In the genomic region with DNA sequence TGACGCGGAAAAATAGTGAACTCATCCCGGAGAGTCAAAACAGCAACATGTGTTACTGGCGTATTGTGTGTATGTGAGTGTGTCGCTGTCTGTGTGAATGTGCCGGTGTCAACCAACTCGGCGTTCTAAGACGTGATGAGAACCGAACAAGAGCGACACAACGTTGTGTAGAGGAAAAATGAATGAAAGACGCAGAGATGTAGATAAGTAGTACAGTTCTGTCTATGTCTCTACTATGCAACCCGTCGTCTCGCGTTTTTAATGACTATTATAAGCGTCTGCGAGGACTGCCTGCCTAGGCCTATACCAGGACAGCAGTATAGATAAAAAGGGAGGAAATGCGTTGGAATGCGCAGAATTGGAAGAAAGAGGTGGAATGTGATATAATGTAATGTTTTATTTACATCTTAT, we compare ENCODE assay signal across 1 worm cellular context.
TF ChIP-seq lines count a peak whose summit lies in the region.

No protein-coding gene starts in this region.

TF ChIP-seq in whole organism, L1 larva, 84 proteins besides CTCF, POLR2A, EP300 and RAD21 (continued from another document):
- TF ChIP-seq nhr-47 (tag; optimal IDR thresholded peaks at IDR 0.05; lab: Kevin White, UChicago) (no peak), elt-3 (tag; optimal IDR thresholded peaks at IDR 0.05; lab: Kevin White, UChicago) (peak in 1 of 6 experiments; percentile 35), mab-9 (GFP tag; IDR thresholded peaks at IDR 0.05; lab: Robert Waterston, UW) (no peak), xbp-1 (tag; optimal IDR thresholded peaks at IDR 0.05; lab: Kevin White, UChicago) (no peak), nhr-11 (tag; optimal IDR thresholded peaks at IDR 0.05; lab: Kevin White, UChicago) (no peak), C04F5.9 (tag; optimal IDR thresholded peaks at IDR 0.05; lab: Kevin White, UChicago) (no peak), unc-130 (tag; optimal IDR thresholded peaks at IDR 0.05; lab: Kevin White, UChicago) (no peak), tlp-1 (tag; optimal IDR thresholded peaks at IDR 0.05; lab: Kevin White, UChicago) (no peak), nhr-28 (tag; optimal IDR thresholded peaks at IDR 0.05; lab: Kevin White, UChicago) (no peak), dpl-1 (GFP tag; optimal IDR thresholded peaks at IDR 0.05; lab: Kevin White, UChicago) (no peak), vab-15 (tag; optimal IDR thresholded peaks at IDR 0.05; lab: Kevin White, UChicago) (no peak), ets-5 (GFP tag; IDR thresholded peaks at IDR 0.05; lab: Robert Waterston, UW) (no peak), ztf-4 (tag; optimal IDR thresholded peaks at IDR 0.05; lab: Kevin White, UChicago) (no peak), sptf-1 (tag; optimal IDR thresholded peaks at IDR 0.05; lab: Kevin White, UChicago) (no peak), pag-3 (tag; optimal IDR thresholded peaks at IDR 0.05; lab: Kevin White, UChicago; ENCODE audit: borderline replicate concordance, insufficient read depth) (no peak), ztf-11 (tag; optimal IDR thresholded peaks at IDR 0.05; lab: Kevin White, UChicago) (no peak), elt-2 (tag; optimal IDR thresholded peaks at IDR 0.05; lab: Kevin White, UChicago) (peak; percentile 27), unc-62 (GFP tag; optimal IDR thresholded peaks at IDR 0.05; lab: Kevin White, UChicago) (no peak), snu-23 (GFP tag; optimal IDR thresholded peaks at IDR 0.05; lab: Kevin White, UChicago) (peak; percentile 35), mef-2 (tag; optimal IDR thresholded peaks at IDR 0.05; lab: Kevin White, UChicago) (no peak), nhr-84 (tag; optimal IDR thresholded peaks at IDR 0.05; lab: Kevin White, UChicago) (no peak), nhr-85 (tag; lab: Kevin White, UChicago) (peak; percentile 73), sox-4 (tag; optimal IDR thresholded peaks at IDR 0.05; lab: Kevin White, UChicago) (no peak), C34B4.2 (tag; optimal IDR thresholded peaks at IDR 0.05; lab: Kevin White, UChicago) (no peak)
